Fruit fly (Drosophila melanogaster) whole organism, embryonic: ENCODE measurements around the gene PGAP1.

Experiments
- B-H2 ChIP-seq: fragments of 200-800 bp; sonication (Bioruptor generic); optimal IDR thresholded peaks from 2 replicates; lab custom pipeline; 2018; ENCODE audit warnings: missing biosample characterization, mild to moderate bottlenecking, missing genetic modification characterization
- CG1024 ChIP-seq: fragments of 200-800 bp; sonication (Bioruptor generic); IDR thresholded peaks from 2 replicates; pipeline ENCODE4 v1.3.6; 2022; ENCODE audit warnings: missing biosample characterization, missing genetic modification characterization
- CG11247 ChIP-seq: fragments of 200-800 bp; sonication (Bioruptor generic); IDR thresholded peaks from 2 replicates; pipeline ENCODE4 v1.3.6; 2022; ENCODE audit warnings: missing biosample characterization, missing genetic modification characterization
- CG12236 ChIP-seq: fragments of 200-800 bp; sonication (Bioruptor generic); optimal IDR thresholded peaks from 2 replicates; lab custom pipeline; 2016; ENCODE audit warnings: missing biosample characterization, missing genetic modification characterization
- CG12769 ChIP-seq: fragments of 200-800 bp; sonication (Bioruptor generic); optimal IDR thresholded peaks from 2 replicates; lab custom pipeline; 2019; ENCODE audit warnings: missing biosample characterization, mild to moderate bottlenecking, missing genetic modification characterization, moderate library complexity
- CG14014 ChIP-seq: fragments of 200-800 bp; sonication (Bioruptor generic); IDR thresholded peaks from 2 replicates; pipeline ENCODE4 v1.3.6; 2022; ENCODE audit warnings: missing biosample characterization, missing genetic modification characterization
- CG14710 ChIP-seq: fragments of 200-800 bp; sonication (Bioruptor generic); optimal IDR thresholded peaks from 3 replicates; lab custom pipeline; 2019; ENCODE audit warnings: missing biosample characterization, mild to moderate bottlenecking, missing genetic modification characterization, moderate library complexity
- CG15011 ChIP-seq: fragments of 200-800 bp; sonication (Bioruptor generic); optimal IDR thresholded peaks from 3 replicates; lab custom pipeline; 2018; ENCODE audit warnings: missing biosample characterization, mild to moderate bottlenecking, missing genetic modification characterization
- CG15073 ChIP-seq: fragments of 200-800 bp; sonication (Bioruptor generic); optimal IDR thresholded peaks from 2 replicates; lab custom pipeline; 2016; ENCODE audit warnings: missing biosample characterization, missing genetic modification characterization
- CG16863 ChIP-seq: fragments of 200-800 bp; sonication (Bioruptor generic); optimal IDR thresholded peaks from 3 replicates; lab custom pipeline; 2016; ENCODE audit warnings: missing biosample characterization, missing genetic modification characterization
- CG17359 ChIP-seq: fragments of 200-800 bp; sonication (Bioruptor generic); optimal IDR thresholded peaks from 3 replicates; lab custom pipeline; 2018; ENCODE audit warnings: missing biosample characterization, mild to moderate bottlenecking, missing genetic modification characterization, moderate library complexity
- CG1792 ChIP-seq: fragments of 200-800 bp; sonication (Bioruptor generic); optimal IDR thresholded peaks from 2 replicates; lab custom pipeline; 2016; ENCODE audit warnings: missing biosample characterization, missing genetic modification characterization
- CG1832 ChIP-seq: fragments of 200-800 bp; sonication (Bioruptor generic); optimal IDR thresholded peaks from 2 replicates; lab custom pipeline; 2017; ENCODE audit warnings: missing biosample characterization, mild to moderate bottlenecking, missing genetic modification characterization, inconsistent platforms
- CG18619 ChIP-seq: fragments of 200-800 bp; sonication (Bioruptor generic); optimal IDR thresholded peaks from 3 replicates; lab custom pipeline; 2017; ENCODE audit warnings: missing biosample characterization, mild to moderate bottlenecking, missing genetic modification characterization
- CG30403 ChIP-seq: fragments of 200-800 bp; sonication (Bioruptor generic); optimal IDR thresholded peaks from 3 replicates; lab custom pipeline; 2016; ENCODE audit warnings: missing biosample characterization, missing genetic modification characterization
- CG32772 ChIP-seq: fragments of 200-800 bp; sonication (Bioruptor generic); IDR thresholded peaks from 2 replicates; pipeline ENCODE4 v1.3.6; 2022; ENCODE audit warnings: missing biosample characterization, missing genetic modification characterization
- CG34376 ChIP-seq: fragments of 200-800 bp; sonication (Bioruptor generic); optimal IDR thresholded peaks from 2 replicates; lab custom pipeline; 2018; ENCODE audit warnings: missing biosample characterization, mild to moderate bottlenecking, missing genetic modification characterization
- CG4282 ChIP-seq: fragments of 200-800 bp; sonication (Bioruptor generic); optimal IDR thresholded peaks from 2 replicates; lab custom pipeline; 2016; ENCODE audit warnings: missing biosample characterization, missing genetic modification characterization
- CG4360 ChIP-seq: fragments of 200-800 bp; sonication (Bioruptor generic); IDR thresholded peaks from 2 replicates; pipeline ENCODE4 v1.3.6; 2022; ENCODE audit warnings: missing biosample characterization, missing genetic modification characterization
- CG6854 ChIP-seq: fragments of 200-800 bp; sonication (Bioruptor generic); optimal IDR thresholded peaks from 3 replicates; lab custom pipeline; 2017; ENCODE audit warnings: missing biosample characterization, mild to moderate bottlenecking, missing genetic modification characterization
- CG9609 ChIP-seq: fragments of 200-800 bp; sonication (Bioruptor generic); optimal IDR thresholded peaks from 3 replicates; lab custom pipeline; 2016; ENCODE audit warnings: missing biosample characterization, missing genetic modification characterization
- Dref ChIP-seq: fragments of 200-800 bp; sonication (Bioruptor generic); IDR thresholded peaks from 2 replicates; pipeline ENCODE4 v1.3.6; 2022; ENCODE audit warnings: missing biosample characterization, missing genetic modification characterization
- ERR ChIP-seq: fragments of 200-800 bp; sonication (Bioruptor generic); optimal IDR thresholded peaks from 2 replicates; lab custom pipeline; 2016; ENCODE audit warnings: missing biosample characterization, missing genetic modification characterization
- Elba2 ChIP-seq: fragments of 200-800 bp; sonication (Bioruptor generic); optimal IDR thresholded peaks from 3 replicates; lab custom pipeline; 2016; ENCODE audit warnings: missing biosample characterization, missing genetic modification characterization
- Hand ChIP-seq: fragments of 200-800 bp; sonication (Bioruptor generic); optimal IDR thresholded peaks from 2 replicates; lab custom pipeline; 2017; ENCODE audit warnings: mild to moderate bottlenecking, missing biosample characterization, missing genetic modification reagents, missing genetic modification characterization
- Hey ChIP-seq: fragments of 200-800 bp; sonication (Bioruptor generic); optimal IDR thresholded peaks from 3 replicates; lab custom pipeline; 2018; ENCODE audit warnings: missing biosample characterization, mild to moderate bottlenecking, missing genetic modification characterization
- Jarid2 ChIP-seq: fragments of 200-800 bp; sonication (Bioruptor generic); optimal IDR thresholded peaks from 3 replicates; lab custom pipeline; 2017; ENCODE audit warnings: mild to moderate bottlenecking, missing biosample characterization, missing genetic modification reagents, missing genetic modification characterization
- Mrtf ChIP-seq: fragments of 200-800 bp; sonication (Bioruptor generic); IDR thresholded peaks from 3 replicates; pipeline ENCODE4 v1.3.6; 2022; ENCODE audit warnings: missing biosample characterization, missing genetic modification characterization
- Neu2 ChIP-seq: fragments of 200-800 bp; sonication (Bioruptor generic); optimal IDR thresholded peaks from 3 replicates; lab custom pipeline; 2016; ENCODE audit warnings: missing biosample characterization, missing genetic modification characterization, borderline replicate concordance
- NfI ChIP-seq: fragments of 200-800 bp; sonication (Bioruptor generic); optimal IDR thresholded peaks from 3 replicates; lab custom pipeline; 2018; ENCODE audit warnings: missing biosample characterization, mild to moderate bottlenecking, missing genetic modification characterization, moderate library complexity
- Oli ChIP-seq: fragments of 200-800 bp; sonication (Bioruptor generic); optimal IDR thresholded peaks from 2 replicates; lab custom pipeline; 2018; ENCODE audit warnings: missing biosample characterization, mild to moderate bottlenecking, missing genetic modification characterization, moderate library complexity
- Sin3A ChIP-seq: fragments of >200 bp; optimal IDR thresholded peaks from 2 replicates; lab custom pipeline; 2018
- Six4 ChIP-seq: fragments of 200-800 bp; sonication (Bioruptor generic); optimal IDR thresholded peaks from 2 replicates; lab custom pipeline; 2016; ENCODE audit warnings: missing biosample characterization, missing genetic modification characterization
- YL-1 ChIP-seq: fragments of 200-800 bp; sonication (Bioruptor generic); optimal IDR thresholded peaks from 3 replicates; lab custom pipeline; 2017; ENCODE audit warnings: missing biosample characterization, mild to moderate bottlenecking, missing genetic modification characterization
- amos ChIP-seq: fragments of 200-800 bp; sonication (Bioruptor generic); IDR thresholded peaks from 2 replicates; pipeline ENCODE4 v1.3.6; 2022; ENCODE audit warnings: missing biosample characterization, missing genetic modification characterization; ENCODE audit not compliant: partially characterized antibody
- aop ChIP-seq: fragments of 200-800 bp; sonication (Bioruptor generic); IDR thresholded peaks from 2 replicates; pipeline ENCODE4 v1.3.6; 2022; ENCODE audit warnings: missing biosample characterization, missing genetic modification characterization
- bab2 ChIP-seq: fragments of 200-800 bp; sonication (Bioruptor generic); optimal IDR thresholded peaks from 2 replicates; lab custom pipeline; 2016; ENCODE audit warnings: missing biosample characterization, missing genetic modification characterization
- bsh ChIP-seq, 2 experiments: fragments of 200-800 bp; sonication (Bioruptor generic); optimal IDR thresholded peaks; 2 replicates each; lab custom pipeline; 2017 to 2018; ENCODE audit warnings: mild to moderate bottlenecking in 2 of 2, missing biosample characterization in 2 of 2, missing genetic modification characterization in 2 of 2, moderate library complexity in 1 of 2
- chinmo ChIP-seq: fragments of 200-800 bp; sonication (Bioruptor generic); IDR thresholded peaks from 4 replicates; pipeline ENCODE4 v1.3.6; 2022; ENCODE audit warnings: missing biosample characterization, missing genetic modification characterization; ENCODE audit not compliant: partially characterized antibody
- esg ChIP-seq: fragments of 200-800 bp; sonication (Bioruptor generic); conservative IDR thresholded peaks from 2 replicates; pipeline ENCODE4 v1.3.6; 2022; ENCODE audit warnings: missing biosample characterization, missing genetic modification characterization
- gce ChIP-seq: fragments of 200-800 bp; sonication (Bioruptor generic); IDR thresholded peaks from 3 replicates; pipeline ENCODE4 v1.3.6; 2022; ENCODE audit warnings: missing biosample characterization, missing genetic modification characterization
- nerfin-1 ChIP-seq: fragments of 200-800 bp; sonication (Bioruptor generic); optimal IDR thresholded peaks from 3 replicates; lab custom pipeline; 2019; ENCODE audit warnings: missing biosample characterization, mild to moderate bottlenecking, missing genetic modification characterization, moderate library complexity
- odd ChIP-seq: fragments of 200-800 bp; sonication (Bioruptor generic); optimal IDR thresholded peaks from 2 replicates; lab custom pipeline; 2017; ENCODE audit warnings: missing biosample characterization, mild to moderate bottlenecking, missing genetic modification characterization
- otp ChIP-seq: fragments of 200-800 bp; sonication (Bioruptor generic); IDR thresholded peaks from 3 replicates; pipeline ENCODE4, ENCODE4 v1.3.6; 2022; ENCODE audit warnings: missing biosample characterization, missing genetic modification characterization
- repo ChIP-seq: fragments of 200-800 bp; sonication (Bioruptor generic); optimal IDR thresholded peaks from 2 replicates; lab custom pipeline; 2016; ENCODE audit warnings: missing biosample characterization, missing genetic modification characterization
- schlank ChIP-seq: fragments of 200-800 bp; sonication (Bioruptor generic); optimal IDR thresholded peaks from 2 replicates; lab custom pipeline; 2018; ENCODE audit warnings: missing biosample characterization, mild to moderate bottlenecking, missing genetic modification characterization
- slbo ChIP-seq: fragments of 200-800 bp; sonication (Bioruptor generic); IDR thresholded peaks from 2 replicates; pipeline ENCODE4 v1.3.6; 2022; ENCODE audit warnings: missing biosample characterization, missing genetic modification characterization
- tgo ChIP-seq: fragments of 200-800 bp; sonication (Bioruptor generic); IDR thresholded peaks from 3 replicates; pipeline ENCODE4 v1.3.6; 2022; ENCODE audit warnings: missing biosample characterization, missing genetic modification characterization
- tup ChIP-seq: fragments of 200-800 bp; sonication (Bioruptor generic); optimal IDR thresholded peaks from 2 replicates; lab custom pipeline; 2016; ENCODE audit warnings: missing biosample characterization, mild to moderate bottlenecking, missing genetic modification characterization, moderate library complexity
- wdn ChIP-seq: fragments of 200-800 bp; sonication (Bioruptor generic); IDR thresholded peaks from 2 replicates; pipeline ENCODE4 v1.3.6; 2022; ENCODE audit warnings: missing biosample characterization, missing genetic modification characterization
- zen2 ChIP-seq: fragments of 200-800 bp; sonication (Bioruptor generic); IDR thresholded peaks from 3 replicates; pipeline ENCODE4 v1.3.6; 2022; ENCODE audit warnings: missing biosample characterization, missing genetic modification characterization; ENCODE audit not compliant: partially characterized antibody
- zf30C ChIP-seq: fragments of 200-800 bp; sonication (Bioruptor generic); optimal IDR thresholded peaks from 3 replicates; lab custom pipeline; 2018; ENCODE audit warnings: missing biosample characterization, mild to moderate bottlenecking, missing genetic modification characterization

Gene PGAP1

DNA sequence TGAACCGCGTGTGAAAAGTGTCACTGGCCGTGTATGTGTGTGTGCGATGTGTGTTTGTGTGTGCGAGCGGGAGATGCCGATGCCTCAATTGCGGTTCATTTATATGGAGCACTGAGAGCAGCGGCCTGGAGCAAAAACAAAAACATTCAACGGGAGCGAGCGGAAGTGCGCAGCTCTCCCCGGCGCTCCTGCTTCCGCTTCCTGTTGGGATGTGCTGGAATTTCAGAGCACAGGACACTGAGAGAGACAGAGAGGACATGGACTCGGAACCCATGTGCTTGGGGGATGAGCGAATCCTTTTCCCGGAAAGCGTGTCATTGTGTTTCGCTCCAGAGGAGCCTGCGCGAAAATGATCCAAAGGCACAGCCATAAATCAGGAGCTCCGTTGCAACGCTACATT is 25.1 kb downstream of the PGAP1 start (continued):
- TF ChIP-seq CG15073 (GFP tag; lab: Kevin White, UChicago) (no peak), CG15011 (no peak), CG6854 (GFP tag; lab: Kevin White, UChicago) (peak; percentile 56), bsh (GFP tag; optimal IDR thresholded peaks at IDR 0.05; lab: Kevin White, UChicago) (no peak), B-H2 (GFP tag; lab: Kevin White, UChicago) (peak; percentile 28), Sin3A (lab: Kevin White, UChicago) (no peak), schlank (tag; lab: Kevin White, UChicago) (peak; percentile 63), CG12236 (GFP tag; lab: Kevin White, UChicago) (no peak), CG9609 (GFP tag; lab: Kevin White, UChicago) (no peak), zf30C (GFP tag; lab: Kevin White, UChicago) (peak; percentile 23), esg (no peak), gce (no peak; the same call in 2 of the 3 replicates), Oli (tag; lab: Kevin White, UChicago) (no peak), wdn (GFP tag; lab: Robert Waterston, UW) (no peak), CG16863 (GFP tag; lab: Kevin White, UChicago) (no peak), Hand (GFP tag; lab: Kevin White, UChicago) (peak; percentile 70), CG32772 (GFP tag; lab: Robert Waterston, UW) (no peak), CG12769 (tag; lab: Kevin White, UChicago) (no peak), CG17359 (peak; percentile 9), Hey (tag; lab: Kevin White, UChicago) (no peak), CG18619 (no peak), CG4282 (GFP tag; lab: Kevin White, UChicago) (no peak), CG34376 (GFP tag; lab: Kevin White, UChicago) (peak; percentile 87), ERR (GFP tag; lab: Kevin White, UChicago) (no peak), CG1024 (GFP tag; lab: Robert Waterston, UW) (no peak), odd (GFP tag; lab: Kevin White, UChicago) (peak; percentile 71), CG4360 (GFP tag; lab: Robert Waterston, UW) (no peak), CG14710 (tag; lab: Kevin White, UChicago) (no peak), CG14014 (GFP tag; lab: Robert Waterston, UW) (peak; percentile 10; the same call in 1 of the 2 replicates), Elba2 (GFP tag; lab: Kevin White, UChicago) (no peak), tup (GFP tag; lab: Kevin White, UChicago) (no peak), nerfin-1 (peak; percentile 93), zen2 (GFP tag; lab: Robert Waterston, UW) (no peak), Mrtf (no peak), Jarid2 (no peak), NfI (GFP tag; lab: Kevin White, UChicago) (peak; percentile 23), repo (GFP tag; lab: Kevin White, UChicago) (no peak), chinmo (GFP tag; lab: Robert Waterston, UW) (no peak), CG1832 (GFP tag; lab: Kevin White, UChicago) (no peak), slbo (GFP tag; lab: Robert Waterston, UW) (no peak), Six4 (GFP tag; lab: Kevin White, UChicago) (no peak), aop (GFP tag; lab: Robert Waterston, UW) (no peak), CG30403 (GFP tag; lab: Kevin White, UChicago) (no peak), CG1792 (GFP tag; lab: Kevin White, UChicago) (no peak), YL-1 (GFP tag; lab: Kevin White, UChicago) (peak; percentile 29), tgo (GFP tag; lab: Robert Waterston, UW) (no peak), amos (GFP tag; lab: Robert Waterston, UW) (no peak), Neu2 (GFP tag; lab: Kevin White, UChicago) (no peak), bab2 (GFP tag; lab: Kevin White, UChicago) (no peak), CG11247 (GFP tag; lab: Robert Waterston, UW) (no peak), otp (0 out of 3 replicates have a peak, but pooled peaks have one; percentile 27), Dref (GFP tag; lab: Robert Waterston, UW) (no peak)
